Worm (Caenorhabditis elegans): ENCODE results near the gene T08A11.1.

Gene T08A11.1

ce11 chrIII:4221527-4221926 lies 41.4 kb downstream of the T08A11.1 start:
- no peak for TF ChIP-seq him-1 (tag; optimal IDR thresholded peaks at IDR 0.05)
- no peak for TF ChIP-seq W03F9.2 (tag; optimal IDR thresholded peaks at IDR 0.05)

ce11 chrIII:4220864-4221263 lies 42.1 kb downstream of the T08A11.1 start:
- no peak for TF ChIP-seq him-1 (tag; optimal IDR thresholded peaks at IDR 0.05)
- no peak for TF ChIP-seq dao-5 (tag; optimal IDR thresholded peaks at IDR 0.05)
- no peak for TF ChIP-seq W03F9.2 (tag; optimal IDR thresholded peaks at IDR 0.05)

- TF ChIP-seq him-1 (tag; optimal IDR thresholded peaks at IDR 0.05) (no peak), W03F9.2 (tag; optimal IDR thresholded peaks at IDR 0.05) (no peak), dao-5 (tag; optimal IDR thresholded peaks at IDR 0.05) (no peak)
Observed at ce11 chrIII:4210661-4211060, 52.3 kb downstream of the T08A11.1 start.

ce11 chrIII:4209188-4209587 lies 53.8 kb downstream of the T08A11.1 start, which contains the start of gene phlp-2:
Gene phlp-2 (plus strand): TSS chrIII:4209488.
- TF ChIP-seq dao-5 (tag; optimal IDR thresholded peaks at IDR 0.05) (no peak), W03F9.2 (tag; optimal IDR thresholded peaks at IDR 0.05) (no peak), him-1 (tag; optimal IDR thresholded peaks at IDR 0.05) (no peak)

DNA sequence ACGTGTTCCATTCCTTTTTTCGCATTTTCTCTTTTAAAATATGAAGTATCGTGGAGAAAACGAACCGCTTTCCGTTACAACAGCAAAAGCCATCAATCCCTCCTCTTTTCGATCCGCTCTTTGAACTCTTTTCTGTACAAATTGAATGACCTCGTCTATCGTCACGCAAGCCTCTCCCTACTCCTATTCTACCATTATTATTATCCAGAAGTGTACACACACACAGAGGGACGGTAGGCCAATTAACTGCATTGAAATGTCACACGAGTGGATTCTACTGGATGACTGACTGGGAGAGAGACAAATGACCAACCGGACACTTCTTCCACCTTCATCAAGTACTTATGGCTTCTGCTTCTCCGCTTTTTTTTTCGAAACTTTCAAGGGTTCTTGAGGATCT lies 54.7 kb downstream of the T08A11.1 start:
- TF ChIP-seq W03F9.2 (tag; optimal IDR thresholded peaks at IDR 0.05), result no peak
- no peak for TF ChIP-seq dao-5 (tag; optimal IDR thresholded peaks at IDR 0.05)
- TF ChIP-seq him-1 (tag; optimal IDR thresholded peaks at IDR 0.05), result no peak

DNA sequence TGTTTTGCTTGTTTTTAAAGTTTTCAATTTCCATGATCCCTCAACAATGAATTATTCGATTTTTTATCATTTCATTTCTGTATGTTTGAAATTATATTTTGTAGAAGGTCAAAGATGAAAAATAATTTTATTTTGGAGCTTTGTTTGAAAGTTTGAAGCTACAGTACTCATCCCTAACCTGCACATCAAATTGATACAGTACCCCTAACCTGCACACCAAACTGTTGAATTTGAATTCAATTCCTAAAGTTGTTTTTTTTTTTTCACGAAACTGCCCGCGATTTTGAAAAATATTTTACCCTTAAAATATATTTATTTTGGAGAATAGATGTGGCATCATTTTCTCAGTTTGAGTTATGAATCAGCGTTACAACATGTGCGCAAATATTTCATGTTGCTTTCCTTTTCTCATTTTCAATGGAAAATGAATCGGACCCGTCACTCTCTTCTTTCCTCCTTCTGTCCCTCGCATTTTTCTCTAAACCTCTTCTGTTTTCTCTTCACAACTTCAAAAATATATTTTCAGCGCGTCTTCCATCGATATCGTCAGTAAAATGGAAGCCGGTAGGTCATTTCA lies 57.1 kb downstream of the T08A11.1 start, which contains the start of gene R74.8:
R74.8 (plus strand) TSS at position 527 of the 577 bp plus-strand sequence.
- TF ChIP-seq him-1 (tag; optimal IDR thresholded peaks at IDR 0.05) (no peak), dao-5 (tag; optimal IDR thresholded peaks at IDR 0.05) (no peak), W03F9.2 (tag; optimal IDR thresholded peaks at IDR 0.05) (peak; percentile 36)

ce11 chrIII:4204964-4205363 lies 58.0 kb downstream of the T08A11.1 start:
- TF ChIP-seq dao-5 (tag; optimal IDR thresholded peaks at IDR 0.05) (no peak), W03F9.2 (tag; optimal IDR thresholded peaks at IDR 0.05) (no peak), him-1 (tag; optimal IDR thresholded peaks at IDR 0.05) (no peak)

DNA sequence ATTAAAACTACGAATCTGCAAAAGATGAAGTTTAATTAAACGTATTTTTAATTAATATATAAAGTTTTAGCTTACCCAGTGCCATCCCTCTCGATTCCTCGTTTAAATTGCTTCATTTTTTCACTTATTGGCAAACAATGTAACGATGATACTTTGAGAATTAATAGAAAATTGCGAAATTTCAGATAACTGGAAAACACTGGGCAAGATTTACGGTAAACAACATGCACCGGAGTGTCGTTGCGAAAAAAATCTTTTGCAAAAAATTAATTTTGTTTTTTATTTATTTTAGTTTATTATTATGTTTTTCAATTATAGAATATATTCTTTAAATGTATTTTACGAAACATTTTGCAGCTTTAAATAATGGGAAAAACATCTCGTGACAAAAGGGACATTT lies 58.9 kb downstream of the T08A11.1 start, which contains the start of the genes pelo-1 and R74.7:
pelo-1 (minus strand) TSS at position 151 of the 400 bp plus-strand sequence.
R74.7 (plus strand) TSS at position 358 of the 400 bp plus-strand sequence.
- no peak for TF ChIP-seq dao-5 (tag; optimal IDR thresholded peaks at IDR 0.05)
- no peak for TF ChIP-seq W03F9.2 (tag; optimal IDR thresholded peaks at IDR 0.05)
- no peak for TF ChIP-seq him-1 (tag; optimal IDR thresholded peaks at IDR 0.05)

Data from whole organism, L4/young adult.